Worm (Caenorhabditis elegans) whole organism, L2 larva: Measurements from ENCODE around the gene slc-17.8.

Source experiments
- C34F6.9 ChIP-seq: fragments of 150-350 bp; optimal IDR thresholded peaks from 2 replicates; lab custom pipeline; 2014; ENCODE audit warnings: missing biosample characterization, missing genetic modification characterization
- F13H6.1 ChIP-seq: sonication (generic microtip); optimal IDR thresholded peaks from 2 replicates; lab custom pipeline; 2016; ENCODE audit warnings: missing genetic modification characterization, missing compliant biosample characterization
- R02D3.7 ChIP-seq: fragments of 150-350 bp; optimal IDR thresholded peaks from 2 replicates; lab custom pipeline; 2014; ENCODE audit warnings: missing biosample characterization, missing genetic modification characterization
- ZK546.5 ChIP-seq: sonication (generic microtip); optimal IDR thresholded peaks from 2 replicates; lab custom pipeline; 2017; ENCODE audit warnings: missing biosample characterization, missing genetic modification characterization
- aly-2 ChIP-seq: fragments of 150-350 bp; optimal IDR thresholded peaks from 2 replicates; lab custom pipeline; 2014; ENCODE audit warnings: missing biosample characterization, missing genetic modification characterization
- blmp-1 ChIP-seq: sonication (generic microtip); optimal IDR thresholded peaks from 2 replicates; lab custom pipeline; 2017; ENCODE audit warnings: missing genetic modification characterization, mild to moderate bottlenecking, missing compliant biosample characterization, antibody characterized with exemption, moderate library complexity; ENCODE audit not compliant: insufficient read depth
- ceh-16 ChIP-seq: fragments of 150-350 bp; optimal IDR thresholded peaks from 2 replicates; lab custom pipeline; 2014; ENCODE audit warnings: missing biosample characterization, missing genetic modification characterization
- ceh-82 ChIP-seq: fragments of 150-350 bp; optimal IDR thresholded peaks from 2 replicates; lab custom pipeline; 2014; ENCODE audit warnings: missing biosample characterization, missing genetic modification characterization
- crh-2 ChIP-seq: sonication (generic microtip); optimal IDR thresholded peaks from 2 replicates; lab custom pipeline; 2017; ENCODE audit warnings: missing biosample characterization, missing genetic modification characterization
- egl-27 ChIP-seq: sonication (generic microtip); optimal IDR thresholded peaks from 3 replicates; lab custom pipeline; 2017; ENCODE audit warnings: missing biosample characterization, missing genetic modification reagents, missing genetic modification characterization
- elt-1 ChIP-seq: fragments of 150-350 bp; optimal IDR thresholded peaks from 2 replicates; lab custom pipeline; 2014; ENCODE audit warnings: missing biosample characterization, missing genetic modification characterization
- elt-3 ChIP-seq: sonication (generic microtip); optimal IDR thresholded peaks from 2 replicates; lab custom pipeline; 2017; ENCODE audit warnings: missing biosample characterization, missing genetic modification characterization
- fos-1 ChIP-seq: fragments of 150-350 bp; optimal IDR thresholded peaks from 2 replicates; lab custom pipeline; 2014; ENCODE audit warnings: missing biosample characterization, missing genetic modification characterization
- gmeb-1 ChIP-seq: fragments of 150-350 bp; optimal IDR thresholded peaks from 2 replicates; lab custom pipeline; 2014; ENCODE audit warnings: missing biosample characterization, missing genetic modification characterization
- lin-11 ChIP-seq: fragments of 150-350 bp; sonication (generic microtip); optimal IDR thresholded peaks from 2 replicates; lab custom pipeline; 2014; ENCODE audit warnings: missing biosample characterization, missing genetic modification characterization, inconsistent platforms, mixed read lengths
- lin-13 ChIP-seq: fragments of 150-350 bp; optimal IDR thresholded peaks from 2 replicates; lab custom pipeline; 2014; ENCODE audit warnings: missing biosample characterization, missing genetic modification reagents, missing genetic modification characterization
- lin-39 ChIP-seq: fragments of 150-350 bp; optimal IDR thresholded peaks from 2 replicates; lab custom pipeline; 2014; ENCODE audit warnings: missing biosample characterization, missing genetic modification reagents, missing genetic modification characterization
- lsy-2 ChIP-seq, 2 experiments: fragments of 150-350 bp in 1 of 2; sonication (generic microtip) in 1 of 2; optimal IDR thresholded peaks; 2 replicates each; lab custom pipeline; 2014 to 2017; ENCODE audit warnings: missing biosample characterization in 2 of 2, missing genetic modification characterization in 2 of 2
- mab-5 ChIP-seq: fragments of 150-350 bp; optimal IDR thresholded peaks from 2 replicates; lab custom pipeline; 2014; ENCODE audit warnings: missing biosample characterization, missing genetic modification characterization
- mbf-1 ChIP-seq: sonication (generic microtip); optimal IDR thresholded peaks from 2 replicates; lab custom pipeline; 2017; ENCODE audit warnings: missing biosample characterization, missing genetic modification characterization
- nhr-11 ChIP-seq: fragments of 150-350 bp; optimal IDR thresholded peaks from 2 replicates; lab custom pipeline; 2014; ENCODE audit warnings: missing biosample characterization, missing genetic modification characterization
- nhr-129 ChIP-seq: fragments of 150-350 bp; optimal IDR thresholded peaks from 2 replicates; lab custom pipeline; 2014; ENCODE audit warnings: missing biosample characterization, missing genetic modification characterization
- nhr-21 ChIP-seq: fragments of 150-350 bp; optimal IDR thresholded peaks from 2 replicates; lab custom pipeline; 2014; ENCODE audit warnings: missing biosample characterization, missing genetic modification characterization
- nhr-23 ChIP-seq: fragments of 150-350 bp; optimal IDR thresholded peaks from 2 replicates; lab custom pipeline; 2014; ENCODE audit warnings: missing biosample characterization, missing genetic modification reagents, missing genetic modification characterization
- nhr-237 ChIP-seq: fragments of 150-350 bp; optimal IDR thresholded peaks from 2 replicates; lab custom pipeline; 2014; ENCODE audit warnings: missing biosample characterization, missing genetic modification characterization
- nhr-25 ChIP-seq: fragments of 150-350 bp; sonication (generic microtip); optimal IDR thresholded peaks from 3 replicates; lab custom pipeline; 2014; ENCODE audit warnings: missing biosample characterization, missing genetic modification characterization
- sem-4 ChIP-seq: fragments of 150-350 bp; optimal IDR thresholded peaks from 2 replicates; lab custom pipeline; 2014; ENCODE audit warnings: missing biosample characterization, missing genetic modification reagents, missing genetic modification characterization
- skn-1 ChIP-seq: sonication (generic microtip); optimal IDR thresholded peaks from 2 replicates; lab custom pipeline; 2017; ENCODE audit warnings: missing biosample characterization, missing genetic modification characterization
- sma-9 ChIP-seq, 2 experiments: fragments of 150-350 bp in 1 of 2; sonication (generic microtip) in 1 of 2; optimal IDR thresholded peaks; 2 replicates each; lab custom pipeline; 2014 to 2016; ENCODE audit warnings: missing genetic modification characterization in 2 of 2, mild to moderate bottlenecking in 1 of 2, missing biosample characterization in 1 of 2, missing compliant biosample characterization in 1 of 2, missing genetic modification reagents in 1 of 2, moderate library complexity in 1 of 2
- snpc-4 ChIP-seq: fragments of 150-350 bp; optimal IDR thresholded peaks from 2 replicates; lab custom pipeline; 2014; ENCODE audit warnings: missing biosample characterization, missing genetic modification characterization
- unc-39 ChIP-seq: fragments of 150-350 bp; optimal IDR thresholded peaks from 2 replicates; lab custom pipeline; 2014; ENCODE audit warnings: missing biosample characterization, missing genetic modification characterization
- zag-1 ChIP-seq: fragments of 150-350 bp; optimal IDR thresholded peaks from 2 replicates; lab custom pipeline; 2014; ENCODE audit warnings: missing biosample characterization, missing genetic modification characterization
- ztf-11 ChIP-seq: sonication (generic microtip); optimal IDR thresholded peaks from 2 replicates; lab custom pipeline; 2017; ENCODE audit warnings: missing biosample characterization, missing genetic modification characterization

Gene slc-17.8

ce11 chrV:8545531-8546224 lies at the start of gene slc-17.8, which contains the start of gene asns-1:
slc-17.8 (minus strand) TSS chrV:8545581.
asns-1 (plus strand) TSS chrV:8546174.
- no peak for TF ChIP-seq C34F6.9 (tag; lab: Kevin White, UChicago)
- no peak for TF ChIP-seq lin-13 (GFP tag; lab: Kevin White, UChicago)
- no peak for TF ChIP-seq elt-1 (tag; lab: Kevin White, UChicago)
- TF ChIP-seq ceh-16 (tag; lab: Kevin White, UChicago) = no peak
- no peak for TF ChIP-seq lin-11 (tag; lab: Kevin White, UChicago)
- TF ChIP-seq nhr-237 = no peak
- no peak for TF ChIP-seq F13H6.1
- TF ChIP-seq snpc-4 (tag; lab: Kevin White, UChicago) = no peak

ce11 chrV:8594105-8594964 lies 49.0 kb upstream of the slc-17.8 start, which contains the start of gene tag-196:
tag-196 (plus strand) TSS chrV:8594914.
- TF ChIP-seq lsy-2 (tag; optimal IDR thresholded peaks at IDR 0.05; lab: Kevin White, UChicago) = peak in 1 of 2 experiments; percentile 29
- TF ChIP-seq unc-39 (tag; lab: Kevin White, UChicago) = no peak
- no peak for TF ChIP-seq nhr-25
- peak; percentile 46 for TF ChIP-seq F13H6.1
- TF ChIP-seq nhr-129 (tag; lab: Kevin White, UChicago) = peak; percentile 62
- peak; percentile 9 for TF ChIP-seq sma-9 (GFP tag; optimal IDR thresholded peaks at IDR 0.05; lab: Kevin White, UChicago)
- TF ChIP-seq sma-9 (tag; optimal IDR thresholded peaks at IDR 0.05; lab: Kevin White, UChicago) = no peak
- TF ChIP-seq gmeb-1 (tag; lab: Kevin White, UChicago) = no peak

- TF ChIP-seq sma-9 (GFP tag; optimal IDR thresholded peaks at IDR 0.05; lab: Kevin White, UChicago) = peak; percentile 10
- TF ChIP-seq sma-9 (tag; optimal IDR thresholded peaks at IDR 0.05; lab: Kevin White, UChicago) = no peak
- TF ChIP-seq mab-5 (tag; lab: Kevin White, UChicago) = no peak
These were observed 47.4 kb upstream of the slc-17.8 start for ce11 chrV:8592691-8593307.

ce11 chrV:8588079-8588478 lies 42.7 kb upstream of the slc-17.8 start, which contains the start of gene C10B5.3:
C10B5.3 (minus strand) TSS chrV:8588179.
- TF ChIP-seq elt-3 (tag; lab: Kevin White, UChicago) = no peak
- no peak for TF ChIP-seq unc-39 (tag; lab: Kevin White, UChicago)
- TF ChIP-seq nhr-11 = no peak
- TF ChIP-seq elt-1 (tag; lab: Kevin White, UChicago) = no peak
- no peak for TF ChIP-seq F13H6.1
- no peak for TF ChIP-seq mbf-1 (tag; lab: Kevin White, UChicago)
- TF ChIP-seq lin-39 = no peak
- no peak for TF ChIP-seq aly-2 (tag; lab: Kevin White, UChicago)
- no peak for TF ChIP-seq nhr-237

- TF ChIP-seq sma-9 (GFP tag; optimal IDR thresholded peaks at IDR 0.05; lab: Kevin White, UChicago) (peak; percentile 26), sma-9 (tag; optimal IDR thresholded peaks at IDR 0.05; lab: Kevin White, UChicago) (no peak), crh-2 (tag; lab: Kevin White, UChicago) (peak; percentile 17), unc-39 (tag; lab: Kevin White, UChicago) (no peak), fos-1 (tag; lab: Kevin White, UChicago) (peak; percentile 80)
- TF ChIP-seq, all 48 proteins: peak for 3
These were observed 41.5 kb upstream of the slc-17.8 start for ce11 chrV:8586920-8587319.

ce11 chrV:8586472-8586871 lies 41.1 kb upstream of the slc-17.8 start:
- TF ChIP-seq lin-39 (no peak), skn-1 (tag; lab: Kevin White, UChicago) (no peak), F13H6.1 (no peak), nhr-11 (no peak), lsy-2 (tag; optimal IDR thresholded peaks at IDR 0.05; lab: Kevin White, UChicago) (no peak), sem-4 (no peak), lin-11 (tag; lab: Kevin White, UChicago) (no peak), C34F6.9 (tag; lab: Kevin White, UChicago) (no peak), egl-27 (no peak), nhr-21 (tag; lab: Kevin White, UChicago) (no peak), R02D3.7 (tag; lab: Kevin White, UChicago) (no peak), blmp-1 (tag; lab: Kevin White, UChicago) (no peak), zag-1 (tag; lab: Kevin White, UChicago) (no peak), ceh-82 (tag; lab: Kevin White, UChicago) (no peak), nhr-23 (tag; lab: Kevin White, UChicago) (no peak), sma-9 (GFP tag; optimal IDR thresholded peaks at IDR 0.05; lab: Kevin White, UChicago) (no peak), sma-9 (tag; optimal IDR thresholded peaks at IDR 0.05; lab: Kevin White, UChicago) (no peak), elt-1 (tag; lab: Kevin White, UChicago) (no peak), aly-2 (tag; lab: Kevin White, UChicago) (no peak), ztf-11 (tag; lab: Kevin White, UChicago) (no peak), ZK546.5 (tag; lab: Kevin White, UChicago) (no peak)
